Fruit fly (Drosophila melanogaster) whole organism, embryonic: ENCODE measurements around the gene pug.

Experiments
- Asciz ChIP-seq: fragments of 200-800 bp; sonication (Bioruptor generic); optimal IDR thresholded peaks from 2 replicates; lab custom pipeline; 2017; ENCODE audit warnings: missing biosample characterization, mild to moderate bottlenecking, missing genetic modification characterization, missing genetic modification reagents
- Bgb ChIP-seq: fragments of 200-800 bp; sonication (Bioruptor generic); IDR thresholded peaks from 2 replicates; pipeline ENCODE4 v1.3.6; 2022; ENCODE audit warnings: missing biosample characterization, missing genetic modification characterization; ENCODE audit not compliant: partially characterized antibody
- BtbVII ChIP-seq: fragments of 200-800 bp; sonication (Bioruptor generic); optimal IDR thresholded peaks from 3 replicates; lab custom pipeline; 2017; ENCODE audit warnings: missing biosample characterization, mild to moderate bottlenecking, missing genetic modification characterization
- CG10209 ChIP-seq: fragments of 200-800 bp; sonication (Bioruptor generic); optimal IDR thresholded peaks from 3 replicates; lab custom pipeline; 2017; ENCODE audit warnings: missing biosample characterization, mild to moderate bottlenecking, missing genetic modification characterization, missing genetic modification reagents
- CG11085 ChIP-seq: fragments of 200-800 bp; sonication (Bioruptor generic); IDR thresholded peaks from 2 replicates; pipeline ENCODE4 v1.3.6; 2022; ENCODE audit warnings: missing biosample characterization, missing genetic modification characterization
- CG12769 ChIP-seq: fragments of 200-800 bp; sonication (Bioruptor generic); optimal IDR thresholded peaks from 2 replicates; lab custom pipeline; 2019; ENCODE audit warnings: missing biosample characterization, mild to moderate bottlenecking, missing genetic modification characterization, moderate library complexity
- CG3281 ChIP-seq: fragments of 200-800 bp; sonication (Bioruptor generic); optimal IDR thresholded peaks from 3 replicates; lab custom pipeline; 2017; ENCODE audit warnings: missing biosample characterization, mild to moderate bottlenecking, missing genetic modification characterization
- Opbp ChIP-seq: fragments of 200-800 bp; sonication (Bioruptor generic); IDR thresholded peaks from 3 replicates; pipeline ENCODE4 v1.3.6; 2022; ENCODE audit warnings: missing biosample characterization, missing genetic modification characterization; ENCODE audit not compliant: partially characterized antibody
- ash1 ChIP-seq: fragments of 200-800 bp; sonication (Bioruptor generic); optimal IDR thresholded peaks from 2 replicates; lab custom pipeline; 2018; ENCODE audit warnings: missing biosample characterization, mild to moderate bottlenecking, missing genetic modification characterization
- ems ChIP-seq: fragments of 200-800 bp; sonication (Bioruptor generic); optimal IDR thresholded peaks from 3 replicates; lab custom pipeline; 2016; ENCODE audit warnings: missing biosample characterization, missing genetic modification characterization
- hb ChIP-seq: fragments of 200-800 bp; sonication (Bioruptor generic); IDR thresholded peaks from 3 replicates; pipeline ENCODE4 v1.3.6; 2022; ENCODE audit warnings: missing biosample characterization, missing genetic modification characterization; ENCODE audit not compliant: partially characterized antibody
- luna ChIP-seq: fragments of 200-800 bp; sonication (Bioruptor generic); optimal IDR thresholded peaks from 2 replicates; lab custom pipeline; 2016; ENCODE audit warnings: missing biosample characterization, missing genetic modification characterization

DNA sequence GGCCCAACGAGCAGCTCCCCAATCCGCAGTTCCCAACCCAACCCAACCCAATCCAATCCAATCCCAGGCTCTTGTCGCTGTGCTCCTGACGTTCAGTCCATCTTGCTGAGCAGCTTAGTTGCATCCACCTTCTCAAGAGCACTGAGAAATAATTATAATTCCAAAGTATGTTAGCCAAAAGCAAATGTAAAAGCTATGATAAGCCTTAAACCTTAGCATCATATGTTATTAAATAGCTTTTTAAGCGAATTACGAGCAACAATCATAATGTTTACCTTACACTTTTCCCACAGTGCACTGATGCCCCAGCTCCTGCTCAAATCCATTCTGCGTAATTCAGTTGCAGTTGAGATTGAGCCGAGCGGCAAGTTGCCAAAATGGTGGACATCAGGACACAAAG is 26.4 kb upstream of the pug start:
- TF ChIP-seq CG12769 (tag; lab: Kevin White, UChicago) (no peak), Opbp (GFP tag; lab: Robert Waterston, UW) (no peak), CG10209 (GFP tag; lab: Kevin White, UChicago) (no peak), Bgb (GFP tag; lab: Robert Waterston, UW) (no peak), luna (GFP tag; lab: Kevin White, UChicago) (no peak), CG3281 (GFP tag; lab: Kevin White, UChicago) (no peak), Asciz (GFP tag; lab: Kevin White, UChicago) (no peak), CG11085 (no peak), ems (GFP tag; lab: Kevin White, UChicago) (no peak), BtbVII (GFP tag; lab: Kevin White, UChicago) (no peak), ash1 (GFP tag; lab: Kevin White, UChicago) (no peak), hb (no peak)
